Worm (Caenorhabditis elegans) whole organism, late embryonic: ENCODE measurements around the gene cyp-42A1.

ENCODE experiments used
- C08G9.2 ChIP-seq: sonication (generic microtip); optimal IDR thresholded peaks from 2 replicates; lab custom pipeline; 2016; ENCODE audit warnings: mild to moderate bottlenecking, missing genetic modification characterization, moderate library complexity, missing compliant biosample characterization
- C38D4.7 ChIP-seq: fragments of 200-800 bp; sonication (Bioruptor generic); optimal IDR thresholded peaks from 2 replicates; lab custom pipeline; 2018; ENCODE audit warnings: mild to moderate bottlenecking, missing genetic modification characterization, moderate library complexity, missing compliant biosample characterization
- K02D7.2 ChIP-seq: sonication (generic microtip); optimal IDR thresholded peaks from 2 replicates; lab custom pipeline; 2017; ENCODE audit warnings: mild to moderate bottlenecking, missing genetic modification characterization, missing compliant biosample characterization
- K09A11.1 ChIP-seq: sonication (generic microtip); optimal IDR thresholded peaks from 2 replicates; lab custom pipeline; 2017; ENCODE audit warnings: antibody characterized with exemption, mild to moderate bottlenecking, missing genetic modification characterization, missing compliant biosample characterization; ENCODE audit not compliant: insufficient read depth
- T23F11.4 ChIP-seq: fragments of 200-800 bp; sonication (Bioruptor generic); optimal IDR thresholded peaks from 2 replicates; lab custom pipeline; 2018; ENCODE audit warnings: mild to moderate bottlenecking, missing genetic modification characterization, missing compliant biosample characterization
- ceh-14 ChIP-seq: sonication (generic microtip); optimal IDR thresholded peaks from 2 replicates; lab custom pipeline; 2016; ENCODE audit warnings: missing genotype, missing genetic modification characterization, missing compliant biosample characterization
- ceh-18 ChIP-seq: sonication (generic microtip); optimal IDR thresholded peaks from 2 replicates; lab custom pipeline; 2016; ENCODE audit warnings: missing genetic modification characterization, missing compliant biosample characterization
- ceh-19 ChIP-seq: fragments of 200-800 bp; sonication (Bioruptor generic); optimal IDR thresholded peaks from 2 replicates; lab custom pipeline; 2018; ENCODE audit warnings: mild to moderate bottlenecking, missing genetic modification characterization, missing compliant biosample characterization
- ceh-30 ChIP-seq: fragments of 150-350 bp; optimal IDR thresholded peaks from 2 replicates; lab custom pipeline; 2014; ENCODE audit warnings: missing biosample characterization, missing genetic modification characterization
- ceh-31 ChIP-seq: sonication (generic microtip); optimal IDR thresholded peaks from 2 replicates; lab custom pipeline; 2016; ENCODE audit warnings: missing genetic modification characterization, missing compliant biosample characterization
- ceh-34 ChIP-seq: sonication (generic microtip); optimal IDR thresholded peaks from 2 replicates; lab custom pipeline; 2016; ENCODE audit warnings: mild to moderate bottlenecking, missing genetic modification characterization, missing compliant biosample characterization
- ceh-45 ChIP-seq: fragments of 200-800 bp; sonication (Bioruptor generic); IDR thresholded peaks from 2 replicates; pipeline ENCODE4 v1.3.6; 2022; ENCODE audit warnings: missing genetic modification reagents, missing genetic modification characterization, missing compliant biosample characterization
- ceh-48 ChIP-seq: sonication (generic microtip); optimal IDR thresholded peaks from 2 replicates; lab custom pipeline; 2016; ENCODE audit warnings: missing genetic modification characterization, inconsistent platforms, missing compliant biosample characterization
- ceh-9 ChIP-seq: sonication (generic microtip); optimal IDR thresholded peaks from 2 replicates; lab custom pipeline; 2016; ENCODE audit warnings: mild to moderate bottlenecking, missing genetic modification characterization, inconsistent platforms, missing compliant biosample characterization
- dve-1 ChIP-seq: sonication (generic microtip); optimal IDR thresholded peaks from 2 replicates; lab custom pipeline; 2017; ENCODE audit warnings: antibody characterized with exemption, mild to moderate bottlenecking, missing genetic modification characterization, missing compliant biosample characterization
- elt-2 ChIP-seq: sonication (generic microtip); optimal IDR thresholded peaks from 2 replicates; lab custom pipeline; 2016; ENCODE audit warnings: missing genetic modification reagents, missing genetic modification characterization, missing compliant biosample characterization
- elt-4 ChIP-seq: sonication (generic microtip); optimal IDR thresholded peaks from 2 replicates; lab custom pipeline; 2016; ENCODE audit warnings: missing genetic modification characterization, missing compliant biosample characterization
- ets-4 ChIP-seq: sonication (generic microtip); optimal IDR thresholded peaks from 2 replicates; lab custom pipeline; 2016; ENCODE audit warnings: missing genetic modification characterization, missing compliant biosample characterization
- eyg-1 ChIP-seq: sonication (generic microtip); optimal IDR thresholded peaks from 2 replicates; lab custom pipeline; 2016; ENCODE audit warnings: missing genotype, missing genetic modification characterization, missing compliant biosample characterization
- fkh-10 ChIP-seq: fragments of 150-350 bp; optimal IDR thresholded peaks from 2 replicates; lab custom pipeline; 2014; ENCODE audit warnings: missing biosample characterization, missing genetic modification reagents, missing genetic modification characterization
- hlh-13 ChIP-seq: fragments of 200-800 bp; sonication (Bioruptor generic); optimal IDR thresholded peaks from 2 replicates; lab custom pipeline; 2018; ENCODE audit warnings: mild to moderate bottlenecking, missing genetic modification characterization, missing compliant biosample characterization
- hlh-30 ChIP-seq: sonication (generic microtip); optimal IDR thresholded peaks from 2 replicates; lab custom pipeline; 2017; ENCODE audit warnings: antibody characterized with exemption, missing genetic modification characterization, missing compliant biosample characterization; ENCODE audit not compliant: insufficient read depth
- hlh-6 ChIP-seq: sonication (generic microtip); optimal IDR thresholded peaks from 2 replicates; lab custom pipeline; 2016; ENCODE audit warnings: missing genotype, missing genetic modification characterization, missing compliant biosample characterization
- hlh-8 ChIP-seq: sonication (generic microtip); optimal IDR thresholded peaks from 2 replicates; lab custom pipeline; 2016; ENCODE audit warnings: missing genotype, missing genetic modification characterization, missing compliant biosample characterization
- lim-6 ChIP-seq: sonication (generic microtip); optimal IDR thresholded peaks from 2 replicates; lab custom pipeline; 2016; ENCODE audit warnings: missing genetic modification characterization, missing compliant biosample characterization
- lin-11 ChIP-seq: fragments of 200-800 bp; sonication (Bioruptor generic); optimal IDR thresholded peaks from 2 replicates; lab custom pipeline; 2018; ENCODE audit warnings: mild to moderate bottlenecking, missing genetic modification characterization, missing compliant biosample characterization
- mec-3 ChIP-seq: sonication (generic microtip); optimal IDR thresholded peaks from 2 replicates; lab custom pipeline; 2016; ENCODE audit warnings: borderline replicate concordance, missing genetic modification characterization, missing compliant biosample characterization
- nfya-1 ChIP-seq: sonication (generic microtip); optimal IDR thresholded peaks from 2 replicates; lab custom pipeline; 2017; ENCODE audit warnings: missing genetic modification characterization, mild to moderate bottlenecking, missing compliant biosample characterization, antibody characterized with exemption, moderate library complexity
- nhr-11 ChIP-seq: fragments of 150-350 bp; optimal IDR thresholded peaks from 2 replicates; lab custom pipeline; 2014; ENCODE audit warnings: missing biosample characterization, missing genetic modification characterization
- nhr-232 ChIP-seq: sonication (generic microtip); optimal IDR thresholded peaks from 2 replicates; lab custom pipeline; 2016; ENCODE audit warnings: missing genetic modification characterization, missing compliant biosample characterization
- npax-4 ChIP-seq: sonication (generic microtip); optimal IDR thresholded peaks from 2 replicates; lab custom pipeline; 2016; ENCODE audit warnings: missing genetic modification characterization, missing compliant biosample characterization
- odd-2 ChIP-seq: sonication (generic microtip); optimal IDR thresholded peaks from 2 replicates; lab custom pipeline; 2017; ENCODE audit warnings: antibody characterized with exemption, mild to moderate bottlenecking, missing genetic modification characterization, missing compliant biosample characterization
- pat-9 ChIP-seq: fragments of 200-800 bp; sonication (Bioruptor generic); optimal IDR thresholded peaks from 2 replicates; lab custom pipeline; 2018; ENCODE audit warnings: mild to moderate bottlenecking, missing genetic modification characterization, moderate library complexity, missing compliant biosample characterization
- pha-2 ChIP-seq: sonication (generic microtip); optimal IDR thresholded peaks from 2 replicates; lab custom pipeline; 2017; ENCODE audit warnings: mild to moderate bottlenecking, missing genetic modification characterization, missing compliant biosample characterization
- pha-4 ChIP-seq: fragments of 150-350 bp; optimal IDR thresholded peaks from 2 replicates; lab custom pipeline; 2018; ENCODE audit warnings: missing biosample characterization, missing genetic modification reagents, missing genetic modification characterization
- pqm-1 ChIP-seq: sonication (generic microtip); optimal IDR thresholded peaks from 2 replicates; lab custom pipeline; 2016; ENCODE audit warnings: missing genetic modification characterization, missing compliant biosample characterization
- pros-1 ChIP-seq: fragments of 150-350 bp; optimal IDR thresholded peaks from 2 replicates; lab custom pipeline; 2014; ENCODE audit warnings: missing biosample characterization, missing genetic modification reagents, missing genetic modification characterization
- ref-2 ChIP-seq: sonication (generic microtip); optimal IDR thresholded peaks from 2 replicates; lab custom pipeline; 2016; ENCODE audit warnings: missing genetic modification characterization, missing compliant biosample characterization
- sdc-2 ChIP-seq: sonication (generic microtip); optimal IDR thresholded peaks from 2 replicates; lab custom pipeline; 2016; ENCODE audit warnings: missing genotype, missing genetic modification characterization, missing compliant biosample characterization
- sox-2 ChIP-seq: fragments of 200-800 bp; sonication (Bioruptor generic); IDR thresholded peaks from 2 replicates; pipeline ENCODE4 v1.3.6; 2022; ENCODE audit warnings: missing genetic modification reagents, missing genetic modification characterization, missing compliant biosample characterization
- sox-4 ChIP-seq: sonication (generic microtip); optimal IDR thresholded peaks from 2 replicates; lab custom pipeline; 2017; ENCODE audit warnings: mild to moderate bottlenecking, missing genetic modification characterization, inconsistent platforms, missing compliant biosample characterization
- syd-9 ChIP-seq: sonication (generic microtip); optimal IDR thresholded peaks from 2 replicates; lab custom pipeline; 2016; ENCODE audit warnings: mild to moderate bottlenecking, missing genetic modification characterization, moderate library complexity, missing compliant biosample characterization
- tbx-2 ChIP-seq: sonication (generic microtip); optimal IDR thresholded peaks from 2 replicates; lab custom pipeline; 2016; ENCODE audit warnings: missing genetic modification characterization, missing compliant biosample characterization
- tbx-7 ChIP-seq: sonication (generic microtip); optimal IDR thresholded peaks from 2 replicates; lab custom pipeline; 2016; ENCODE audit warnings: missing genotype, missing genetic modification characterization, missing compliant biosample characterization
- unc-3 ChIP-seq, 2 experiments: fragments of 200-800 bp in 1 of 2; sonication (Bioruptor generic) in 1 of 2; sonication (generic microtip) in 1 of 2; conservative IDR thresholded peaks in 1 of 2; optimal IDR thresholded peaks in 1 of 2; 2 replicates each; pipeline versions ENCODE4 v1.3.6 to Lab custom; 2016 to 2022; ENCODE audit warnings: missing compliant biosample characterization in 2 of 2, missing genetic modification characterization in 2 of 2, missing genetic modification reagents in 1 of 2
- unc-42 ChIP-seq: sonication (generic microtip); optimal IDR thresholded peaks from 2 replicates; lab custom pipeline; 2016; ENCODE audit warnings: missing genotype, missing genetic modification characterization, missing compliant biosample characterization
- unc-55 ChIP-seq: sonication (generic microtip); optimal IDR thresholded peaks from 2 replicates; lab custom pipeline; 2017; ENCODE audit warnings: missing biosample characterization, missing genetic modification reagents, missing genetic modification characterization
- zip-5 ChIP-seq: sonication (generic microtip); optimal IDR thresholded peaks from 2 replicates; lab custom pipeline; 2016; ENCODE audit warnings: missing genetic modification characterization, missing compliant biosample characterization
- ztf-16 ChIP-seq: sonication (generic microtip); optimal IDR thresholded peaks from 2 replicates; lab custom pipeline; 2017; ENCODE audit warnings: missing genetic modification characterization, missing compliant biosample characterization

The cyp-42A1 gene

ce11 chrV:18960072-18960471, 48.2 kb downstream of the cyp-42A1 start, which contains the start of gene ztf-20 (continued):
- TF ChIP-seq pat-9 (tag; lab: Kevin White, UChicago) (no peak), pha-4 (tag; lab: Kevin White, UChicago) (no peak), nhr-11 (tag; lab: Kevin White, UChicago) (no peak)

ce11 chrV:18967479-18968056, 55.7 kb downstream of the cyp-42A1 start, which contains the start of gene Y39B6A.43:
Gene Y39B6A.43, minus strand, starts transcription at chrV:18967829.
- TF ChIP-seq pat-9 (tag; lab: Kevin White, UChicago) (no peak), ceh-18 (tag; lab: Kevin White, UChicago) (peak; percentile 63), C08G9.2 (tag; lab: Kevin White, UChicago) (peak; percentile 44), sdc-2 (tag; lab: Kevin White, UChicago) (no peak), nhr-11 (tag; lab: Kevin White, UChicago) (no peak), eyg-1 (tag; lab: Kevin White, UChicago) (no peak), K02D7.2 (tag; lab: Kevin White, UChicago) (no peak), pqm-1 (tag; lab: Kevin White, UChicago) (no peak), nfya-1 (tag; lab: Kevin White, UChicago) (peak; percentile 89), tbx-2 (tag; lab: Kevin White, UChicago) (peak; percentile 56), sox-4 (no peak), nhr-232 (no peak), ref-2 (tag; lab: Kevin White, UChicago) (peak; percentile 72), unc-42 (tag; lab: Kevin White, UChicago) (peak; percentile 63), unc-55 (peak; percentile 25), npax-4 (no peak), ztf-16 (tag; lab: Kevin White, UChicago) (peak; percentile 87), odd-2 (tag; lab: Kevin White, UChicago) (no peak), unc-3 (GFP tag; conservative IDR thresholded peaks at IDR 0.05; lab: Robert Waterston, UW) (no peak), unc-3 (tag; optimal IDR thresholded peaks at IDR 0.05; lab: Kevin White, UChicago) (peak; percentile 65), K09A11.1 (tag; lab: Kevin White, UChicago) (peak; percentile 19), zip-5 (tag; lab: Kevin White, UChicago) (no peak), hlh-6 (tag; lab: Kevin White, UChicago) (no peak), fkh-10 (peak; percentile 49), ceh-9 (tag; lab: Kevin White, UChicago) (no peak), hlh-30 (tag; lab: Kevin White, UChicago) (peak; percentile 52), ceh-34 (peak; percentile 60), ceh-30 (no peak), ceh-31 (tag; lab: Kevin White, UChicago) (peak; percentile 66), tbx-7 (peak; percentile 13), lim-6 (tag; lab: Kevin White, UChicago) (no peak), T23F11.4 (no peak), ceh-14 (tag; lab: Kevin White, UChicago) (peak; percentile 16), dve-1 (tag; lab: Kevin White, UChicago) (peak; percentile 76), hlh-13 (GFP tag; lab: Kevin White, UChicago) (no peak), lin-11 (tag; lab: Kevin White, UChicago) (no peak), C38D4.7 (no peak), elt-2 (tag; lab: Kevin White, UChicago) (peak; percentile 38), pros-1 (tag; lab: Kevin White, UChicago) (peak; percentile 35), pha-2 (tag; lab: Kevin White, UChicago) (peak; percentile 81), mec-3 (tag; lab: Kevin White, UChicago) (no peak), sox-2 (GFP tag; lab: Robert Waterston, UW) (no peak), ceh-45 (GFP tag; lab: Robert Waterston, UW) (no peak), ceh-19 (no peak), syd-9 (tag; lab: Kevin White, UChicago) (no peak), elt-4 (tag; lab: Kevin White, UChicago) (no peak), ceh-48 (tag; lab: Kevin White, UChicago) (peak; percentile 84), hlh-8 (tag; lab: Kevin White, UChicago) (no peak), ets-4 (tag; lab: Kevin White, UChicago) (peak; percentile 69)
